Worm (Caenorhabditis elegans): ENCODE measurements around the gene F09E10.6.

DNA sequence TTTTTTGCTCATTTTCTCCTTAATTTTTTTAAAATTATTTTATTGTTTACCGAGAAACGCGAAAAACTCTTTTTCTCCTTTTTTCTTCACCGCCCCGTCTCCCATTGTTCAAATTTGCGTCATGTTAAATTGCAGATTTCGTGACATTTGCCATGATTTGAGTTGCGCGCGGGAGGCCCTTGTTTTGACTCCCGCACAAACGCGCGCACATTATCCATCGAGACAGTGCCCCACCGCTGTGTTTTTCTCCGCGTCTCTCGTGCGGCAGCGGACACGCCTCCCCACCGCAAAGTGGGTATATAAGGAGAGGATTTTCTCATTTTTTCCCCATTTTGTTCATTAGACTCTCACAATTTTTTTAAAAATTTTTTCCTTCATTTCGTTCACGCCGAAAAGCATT, 21.5 kb downstream of the F09E10.6 start:
- no peak for TF ChIP-seq blmp-1 (tag; optimal IDR thresholded peaks at IDR 0.05; ENCODE audit: insufficient read depth)
- no peak for TF ChIP-seq elt-1 (tag; optimal IDR thresholded peaks at IDR 0.05)
- no peak for TF ChIP-seq snpc-4 (tag; optimal IDR thresholded peaks at IDR 0.05)
- TF ChIP-seq mdl-1 (tag; optimal IDR thresholded peaks at IDR 0.05) = no peak
- TF ChIP-seq nhr-6 (tag; optimal IDR thresholded peaks at IDR 0.05) = no peak
- TF ChIP-seq nhr-11 (tag; optimal IDR thresholded peaks at IDR 0.05) = no peak
- TF ChIP-seq egl-27 (tag; optimal IDR thresholded peaks at IDR 0.05) = no peak
- no peak for TF ChIP-seq F13H6.1 (tag; optimal IDR thresholded peaks at IDR 0.05)
- no peak for TF ChIP-seq ZK546.5 (tag; optimal IDR thresholded peaks at IDR 0.05)
- no peak for TF ChIP-seq nhr-12 (tag; optimal IDR thresholded peaks at IDR 0.05)
- no peak for TF ChIP-seq nhr-237 (tag; optimal IDR thresholded peaks at IDR 0.05)
- TF ChIP-seq ceh-16 (tag; optimal IDR thresholded peaks at IDR 0.05) = no peak
- TF ChIP-seq lin-13 (GFP tag; optimal IDR thresholded peaks at IDR 0.05) = no peak

Data from whole organism, L2 larva.